Worm (Caenorhabditis elegans) whole organism, L2 larva: Measurements from ENCODE around the gene F23H12.7.

Experiments used
- C34F6.9 ChIP-seq: fragments of 150-350 bp; optimal IDR thresholded peaks from 2 replicates; lab custom pipeline; 2014; ENCODE audit warnings: missing biosample characterization, missing genetic modification characterization
- F13H6.1 ChIP-seq: sonication (generic microtip); optimal IDR thresholded peaks from 2 replicates; lab custom pipeline; 2016; ENCODE audit warnings: missing genetic modification characterization, missing compliant biosample characterization
- R02D3.7 ChIP-seq: fragments of 150-350 bp; optimal IDR thresholded peaks from 2 replicates; lab custom pipeline; 2014; ENCODE audit warnings: missing biosample characterization, missing genetic modification characterization
- Y55F3AM.14 ChIP-seq: fragments of 200-800 bp; sonication (Bioruptor generic); optimal IDR thresholded peaks from 2 replicates; lab custom pipeline; 2018; ENCODE audit warnings: mild to moderate bottlenecking, missing genetic modification characterization, missing compliant biosample characterization
- alr-1 ChIP-seq: fragments of 150-350 bp; optimal IDR thresholded peaks from 2 replicates; lab custom pipeline; 2014; ENCODE audit warnings: missing biosample characterization, missing genetic modification characterization
- aly-2 ChIP-seq: fragments of 150-350 bp; optimal IDR thresholded peaks from 2 replicates; lab custom pipeline; 2014; ENCODE audit warnings: missing biosample characterization, missing genetic modification characterization
- ama-1 ChIP-seq: fragments of 150-350 bp; optimal IDR thresholded peaks from 2 replicates; lab custom pipeline; 2018; ENCODE audit warnings: inconsistent platforms
- blmp-1 ChIP-seq: sonication (generic microtip); optimal IDR thresholded peaks from 2 replicates; lab custom pipeline; 2017; ENCODE audit warnings: missing genetic modification characterization, mild to moderate bottlenecking, missing compliant biosample characterization, antibody characterized with exemption, moderate library complexity; ENCODE audit not compliant: insufficient read depth
- ceh-16 ChIP-seq: fragments of 150-350 bp; optimal IDR thresholded peaks from 2 replicates; lab custom pipeline; 2014; ENCODE audit warnings: missing biosample characterization, missing genetic modification characterization
- ceh-82 ChIP-seq: fragments of 150-350 bp; optimal IDR thresholded peaks from 2 replicates; lab custom pipeline; 2014; ENCODE audit warnings: missing biosample characterization, missing genetic modification characterization
- crh-2 ChIP-seq: sonication (generic microtip); optimal IDR thresholded peaks from 2 replicates; lab custom pipeline; 2017; ENCODE audit warnings: missing biosample characterization, missing genetic modification characterization
- dmd-4 ChIP-seq: sonication (generic microtip); optimal IDR thresholded peaks from 2 replicates; lab custom pipeline; 2017; ENCODE audit warnings: missing biosample characterization, missing genetic modification characterization
- egl-27 ChIP-seq: sonication (generic microtip); optimal IDR thresholded peaks from 3 replicates; lab custom pipeline; 2017; ENCODE audit warnings: missing biosample characterization, missing genetic modification reagents, missing genetic modification characterization
- elt-1 ChIP-seq: fragments of 150-350 bp; optimal IDR thresholded peaks from 2 replicates; lab custom pipeline; 2014; ENCODE audit warnings: missing biosample characterization, missing genetic modification characterization
- elt-3 ChIP-seq: sonication (generic microtip); optimal IDR thresholded peaks from 2 replicates; lab custom pipeline; 2017; ENCODE audit warnings: missing biosample characterization, missing genetic modification characterization
- fos-1 ChIP-seq: fragments of 150-350 bp; optimal IDR thresholded peaks from 2 replicates; lab custom pipeline; 2014; ENCODE audit warnings: missing biosample characterization, missing genetic modification characterization
- gmeb-1 ChIP-seq: fragments of 150-350 bp; optimal IDR thresholded peaks from 2 replicates; lab custom pipeline; 2014; ENCODE audit warnings: missing biosample characterization, missing genetic modification characterization
- lin-11 ChIP-seq: fragments of 150-350 bp; sonication (generic microtip); optimal IDR thresholded peaks from 2 replicates; lab custom pipeline; 2014; ENCODE audit warnings: missing biosample characterization, missing genetic modification characterization, inconsistent platforms, mixed read lengths
- lin-13 ChIP-seq: fragments of 150-350 bp; optimal IDR thresholded peaks from 2 replicates; lab custom pipeline; 2014; ENCODE audit warnings: missing biosample characterization, missing genetic modification reagents, missing genetic modification characterization
- lin-39 ChIP-seq: fragments of 150-350 bp; optimal IDR thresholded peaks from 2 replicates; lab custom pipeline; 2014; ENCODE audit warnings: missing biosample characterization, missing genetic modification reagents, missing genetic modification characterization
- lsy-2 ChIP-seq, 2 experiments: fragments of 150-350 bp in 1 of 2; sonication (generic microtip) in 1 of 2; optimal IDR thresholded peaks; 2 replicates each; lab custom pipeline; 2014 to 2017; ENCODE audit warnings: missing biosample characterization in 2 of 2, missing genetic modification characterization in 2 of 2
- mab-5 ChIP-seq: fragments of 150-350 bp; optimal IDR thresholded peaks from 2 replicates; lab custom pipeline; 2014; ENCODE audit warnings: missing biosample characterization, missing genetic modification characterization
- mbf-1 ChIP-seq: sonication (generic microtip); optimal IDR thresholded peaks from 2 replicates; lab custom pipeline; 2017; ENCODE audit warnings: missing biosample characterization, missing genetic modification characterization
- nhr-10 ChIP-seq: sonication (generic microtip); optimal IDR thresholded peaks from 2 replicates; lab custom pipeline; 2017; ENCODE audit warnings: missing biosample characterization, missing genetic modification characterization
- nhr-11 ChIP-seq: fragments of 150-350 bp; optimal IDR thresholded peaks from 2 replicates; lab custom pipeline; 2014; ENCODE audit warnings: missing biosample characterization, missing genetic modification characterization
- nhr-12 ChIP-seq: fragments of 150-350 bp; optimal IDR thresholded peaks from 2 replicates; lab custom pipeline; 2014; ENCODE audit warnings: missing biosample characterization, missing genetic modification characterization
- nhr-129 ChIP-seq: fragments of 150-350 bp; optimal IDR thresholded peaks from 2 replicates; lab custom pipeline; 2014; ENCODE audit warnings: missing biosample characterization, missing genetic modification characterization
- nhr-21 ChIP-seq: fragments of 150-350 bp; optimal IDR thresholded peaks from 2 replicates; lab custom pipeline; 2014; ENCODE audit warnings: missing biosample characterization, missing genetic modification characterization
- nhr-23 ChIP-seq: fragments of 150-350 bp; optimal IDR thresholded peaks from 2 replicates; lab custom pipeline; 2014; ENCODE audit warnings: missing biosample characterization, missing genetic modification reagents, missing genetic modification characterization
- nhr-237 ChIP-seq: fragments of 150-350 bp; optimal IDR thresholded peaks from 2 replicates; lab custom pipeline; 2014; ENCODE audit warnings: missing biosample characterization, missing genetic modification characterization
- nhr-25 ChIP-seq: fragments of 150-350 bp; sonication (generic microtip); optimal IDR thresholded peaks from 3 replicates; lab custom pipeline; 2014; ENCODE audit warnings: missing biosample characterization, missing genetic modification characterization
- nhr-6 ChIP-seq: fragments of 150-350 bp; optimal IDR thresholded peaks from 2 replicates; lab custom pipeline; 2014; ENCODE audit warnings: missing biosample characterization, missing genetic modification characterization
- nhr-77 ChIP-seq: fragments of 150-350 bp; optimal IDR thresholded peaks from 2 replicates; lab custom pipeline; 2014; ENCODE audit warnings: missing biosample characterization, missing genetic modification characterization
- peb-1 ChIP-seq: fragments of 150-350 bp; optimal IDR thresholded peaks from 2 replicates; lab custom pipeline; 2014; ENCODE audit warnings: missing biosample characterization, missing genetic modification characterization
- sem-4 ChIP-seq: fragments of 150-350 bp; optimal IDR thresholded peaks from 2 replicates; lab custom pipeline; 2014; ENCODE audit warnings: missing biosample characterization, missing genetic modification reagents, missing genetic modification characterization
- skn-1 ChIP-seq: sonication (generic microtip); optimal IDR thresholded peaks from 2 replicates; lab custom pipeline; 2017; ENCODE audit warnings: missing biosample characterization, missing genetic modification characterization
- sma-3 ChIP-seq: sonication (generic microtip); optimal IDR thresholded peaks from 2 replicates; lab custom pipeline; 2016; ENCODE audit warnings: missing genetic modification reagents, missing genetic modification characterization, missing compliant biosample characterization
- sma-9 ChIP-seq, 2 experiments: fragments of 150-350 bp in 1 of 2; sonication (generic microtip) in 1 of 2; optimal IDR thresholded peaks; 2 replicates each; lab custom pipeline; 2014 to 2016; ENCODE audit warnings: missing genetic modification characterization in 2 of 2, mild to moderate bottlenecking in 1 of 2, missing biosample characterization in 1 of 2, missing compliant biosample characterization in 1 of 2, missing genetic modification reagents in 1 of 2, moderate library complexity in 1 of 2
- snpc-4 ChIP-seq: fragments of 150-350 bp; optimal IDR thresholded peaks from 2 replicates; lab custom pipeline; 2014; ENCODE audit warnings: missing biosample characterization, missing genetic modification characterization
- unc-39 ChIP-seq: fragments of 150-350 bp; optimal IDR thresholded peaks from 2 replicates; lab custom pipeline; 2014; ENCODE audit warnings: missing biosample characterization, missing genetic modification characterization
- unc-55 ChIP-seq: fragments of 150-350 bp; sonication (generic microtip); optimal IDR thresholded peaks from 3 replicates; lab custom pipeline; 2014; ENCODE audit warnings: missing biosample characterization, missing genetic modification reagents, missing genetic modification characterization
- unc-62 ChIP-seq: fragments of 150-350 bp; optimal IDR thresholded peaks from 2 replicates; lab custom pipeline; 2014; ENCODE audit warnings: missing biosample characterization, missing genetic modification reagents, missing genetic modification characterization
- zag-1 ChIP-seq: fragments of 150-350 bp; optimal IDR thresholded peaks from 2 replicates; lab custom pipeline; 2014; ENCODE audit warnings: missing biosample characterization, missing genetic modification characterization
- ztf-1 ChIP-seq: fragments of 200-800 bp; sonication (Bioruptor generic); conservative IDR thresholded peaks from 2 replicates; pipeline ENCODE4 v1.3.6; 2022; ENCODE audit warnings: missing genetic modification characterization, missing compliant biosample characterization
- ztf-11 ChIP-seq: sonication (generic microtip); optimal IDR thresholded peaks from 2 replicates; lab custom pipeline; 2017; ENCODE audit warnings: missing biosample characterization, missing genetic modification characterization
- ztf-4 ChIP-seq: fragments of 150-350 bp; optimal IDR thresholded peaks from 2 replicates; lab custom pipeline; 2014; ENCODE audit warnings: missing biosample characterization, missing genetic modification characterization

The F23H12.7 gene

DNA sequence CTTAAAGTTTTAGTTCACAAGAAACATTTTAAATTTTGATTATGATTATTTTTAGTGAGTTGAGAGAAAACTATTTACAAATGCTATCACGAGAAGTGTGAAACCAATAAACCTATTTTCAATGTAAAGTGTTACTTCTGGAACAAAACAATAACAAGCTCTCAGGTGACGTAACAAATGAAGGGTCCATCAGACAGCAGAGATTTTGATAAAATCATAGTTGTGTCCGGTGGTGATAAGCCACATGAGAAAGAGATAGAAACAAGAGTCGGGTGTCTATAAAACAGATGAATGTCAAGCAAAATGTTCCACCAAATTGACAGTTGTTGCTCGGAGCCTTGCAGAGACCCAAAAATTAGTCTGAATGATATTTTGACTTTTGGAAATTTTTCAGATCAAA, 37.1 kb upstream of the F23H12.7 start:
- no peak for TF ChIP-seq Y55F3AM.14 (GFP tag; lab: Kevin White, UChicago)
- TF ChIP-seq nhr-129 (tag; lab: Kevin White, UChicago): peak; percentile 37
- TF ChIP-seq C34F6.9 (tag; lab: Kevin White, UChicago): peak; percentile 2
- peak in 1 of 2 experiments; percentile 49 for TF ChIP-seq lsy-2 (tag; optimal IDR thresholded peaks at IDR 0.05; lab: Kevin White, UChicago)

DNA sequence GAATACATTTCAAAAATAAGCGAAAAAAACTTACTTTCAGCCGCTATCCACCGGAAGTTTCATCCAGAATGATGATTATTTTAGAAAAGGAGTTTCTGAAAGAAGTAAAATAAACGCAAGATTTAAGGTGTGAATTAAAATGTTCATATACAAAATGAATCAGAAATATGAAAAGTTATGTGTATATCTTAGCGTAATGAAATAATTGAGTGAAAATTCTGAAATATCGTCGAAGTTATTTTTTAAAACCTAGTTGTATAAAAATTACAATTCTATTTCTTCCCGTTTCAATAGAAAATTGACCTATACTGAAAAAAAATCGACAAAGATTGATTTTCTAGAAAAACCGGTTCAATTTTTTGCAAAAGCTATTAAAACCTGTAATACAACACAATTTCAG, 33.6 kb upstream of the F23H12.7 start, which contains the start of gene twk-13:
twk-13 (minus strand) TSS at position 101 of the 400 bp plus-strand sequence.
- no peak for TF ChIP-seq ztf-4 (tag; lab: Kevin White, UChicago)
- no peak for TF ChIP-seq lsy-2 (tag; optimal IDR thresholded peaks at IDR 0.05; lab: Kevin White, UChicago)
- no peak for TF ChIP-seq unc-55 (GFP tag; lab: Kevin White, UChicago)
- no peak for TF ChIP-seq unc-39 (tag; lab: Kevin White, UChicago)
- no peak for TF ChIP-seq F13H6.1
- no peak for TF ChIP-seq ztf-11
- no peak for TF ChIP-seq nhr-237
- no peak for TF ChIP-seq nhr-12 (tag; lab: Kevin White, UChicago)
- TF ChIP-seq Y55F3AM.14 (GFP tag; lab: Kevin White, UChicago): no peak
- TF ChIP-seq nhr-10 (tag; lab: Kevin White, UChicago): no peak
- no peak for TF ChIP-seq C34F6.9 (tag; lab: Kevin White, UChicago)
- TF ChIP-seq mbf-1 (tag; lab: Kevin White, UChicago): no peak
- no peak for TF ChIP-seq lin-11 (tag; lab: Kevin White, UChicago)
- no peak for TF ChIP-seq aly-2
- no peak for TF ChIP-seq fos-1 (tag; lab: Kevin White, UChicago)
- no peak for TF ChIP-seq lin-13

DNA sequence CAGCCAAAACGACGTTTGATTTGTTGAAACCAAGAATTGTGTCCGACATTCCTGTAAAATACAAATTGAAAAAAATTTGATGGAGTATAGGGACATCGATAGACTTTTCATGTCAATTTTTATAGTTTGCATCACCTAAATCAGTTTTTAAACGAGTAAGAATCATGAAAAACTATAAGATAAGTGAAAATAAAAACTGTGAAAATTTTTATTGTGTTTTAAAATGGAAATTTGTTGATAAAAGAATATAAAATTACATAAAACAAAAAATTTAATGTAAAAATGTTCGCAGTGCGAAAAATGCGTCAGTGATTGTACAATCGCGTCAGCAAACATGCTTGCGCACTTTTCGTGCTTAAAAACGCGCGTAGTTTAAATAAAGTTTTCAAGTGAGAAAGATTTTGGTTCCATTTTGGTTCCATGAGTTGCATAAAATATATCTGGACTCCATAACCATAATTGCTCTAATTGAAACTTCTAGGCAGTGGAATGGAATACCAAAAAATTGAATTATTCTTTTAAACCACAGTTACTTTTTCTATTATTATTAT, 28.0 kb upstream of the F23H12.7 start, which contains the start of gene tomm-20:
tomm-20 (minus strand) TSS at position 51 of the 551 bp plus-strand sequence.
- TF ChIP-seq fos-1 (tag; lab: Kevin White, UChicago) (peak; percentile 68), crh-2 (peak; percentile 97), nhr-21 (tag; lab: Kevin White, UChicago) (peak; percentile 90), snpc-4 (tag; lab: Kevin White, UChicago) (peak; percentile 85), nhr-25 (tag; lab: Kevin White, UChicago) (peak; percentile 95), ama-1 (lab: Kevin White, UChicago) (peak; percentile 73), dmd-4 (tag; lab: Kevin White, UChicago) (peak; percentile 56), unc-55 (GFP tag; lab: Kevin White, UChicago) (peak; percentile 98), elt-1 (tag; lab: Kevin White, UChicago) (no peak), peb-1 (tag; lab: Kevin White, UChicago) (no peak), lin-11 (tag; lab: Kevin White, UChicago) (peak; percentile 75), lin-13 (peak; percentile 92), nhr-11 (tag; lab: Kevin White, UChicago) (no peak), mbf-1 (tag; lab: Kevin White, UChicago) (peak; percentile 44), lin-39 (tag; lab: Kevin White, UChicago) (no peak), aly-2 (no peak), C34F6.9 (tag; lab: Kevin White, UChicago) (peak; percentile 97), unc-39 (tag; lab: Kevin White, UChicago) (no peak), ztf-1 (GFP tag; lab: Robert Waterston, UW) (no peak), ztf-11 (no peak), blmp-1 (tag; lab: Kevin White, UChicago) (peak; percentile 26), mab-5 (tag; lab: Kevin White, UChicago) (peak; percentile 91), skn-1 (tag; lab: Kevin White, UChicago) (peak; percentile 48), ceh-16 (tag; lab: Kevin White, UChicago) (peak; percentile 55), R02D3.7 (tag; lab: Kevin White, UChicago) (peak; percentile 70), elt-3 (tag; lab: Kevin White, UChicago) (no peak), sma-3 (GFP tag; lab: Kevin White, UChicago) (peak; percentile 94), lsy-2 (tag; optimal IDR thresholded peaks at IDR 0.05; lab: Kevin White, UChicago) (peak; percentile 91 to 97), ztf-4 (tag; lab: Kevin White, UChicago) (peak; percentile 61), zag-1 (tag; lab: Kevin White, UChicago) (peak; percentile 39), nhr-6 (tag; lab: Kevin White, UChicago) (no peak), nhr-77 (tag; lab: Kevin White, UChicago) (peak; percentile 53), gmeb-1 (peak; percentile 99), nhr-129 (tag; lab: Kevin White, UChicago) (peak; percentile 82), sma-9 (GFP tag; optimal IDR thresholded peaks at IDR 0.05; lab: Kevin White, UChicago) (peak; percentile 98), sma-9 (tag; optimal IDR thresholded peaks at IDR 0.05; lab: Kevin White, UChicago) (no peak), ceh-82 (tag; lab: Kevin White, UChicago) (no peak), nhr-12 (tag; lab: Kevin White, UChicago) (no peak), Y55F3AM.14 (GFP tag; lab: Kevin White, UChicago) (peak; percentile 16), nhr-237 (peak; percentile 65), nhr-10 (tag; lab: Kevin White, UChicago) (no peak), unc-62 (GFP tag; lab: Kevin White, UChicago) (peak; percentile 60), nhr-23 (tag; lab: Kevin White, UChicago) (no peak), F13H6.1 (peak; percentile 90), alr-1 (no peak), sem-4 (tag; lab: Kevin White, UChicago) (peak; percentile 96), egl-27 (peak; percentile 89)
